Fruit fly (Drosophila melanogaster) whole organism, embryonic: ENCODE results near the gene CG13022.
A peak's percentile ranks its signal among the peaks of the same experiment; 100 is the strongest.

Source experiments
- Atf3 ChIP-seq: fragments of 200-800 bp; sonication (Bioruptor generic); optimal IDR thresholded peaks from 3 replicates; lab custom pipeline; 2016; ENCODE audit warnings: missing biosample characterization, missing genetic modification characterization
- CG10979 ChIP-seq: fragments of 200-800 bp; sonication (Bioruptor generic); optimal IDR thresholded peaks from 2 replicates; lab custom pipeline; 2018; ENCODE audit warnings: missing biosample characterization, mild to moderate bottlenecking, missing genetic modification characterization, moderate library complexity
- CG11695 ChIP-seq: fragments of 200-800 bp; sonication (Bioruptor generic); IDR thresholded peaks from 3 replicates; pipeline ENCODE4 v1.3.6; 2022; ENCODE audit warnings: missing biosample characterization, missing genetic modification characterization
- CG12155 ChIP-seq: fragments of 200-800 bp; sonication (Bioruptor generic); optimal IDR thresholded peaks from 3 replicates; lab custom pipeline; 2016; ENCODE audit warnings: missing biosample characterization, missing genetic modification characterization
- CG12942 ChIP-seq: fragments of 200-800 bp; sonication (Bioruptor generic); optimal IDR thresholded peaks from 3 replicates; lab custom pipeline; 2016; ENCODE audit warnings: missing biosample characterization, missing genetic modification characterization
- CG13123 ChIP-seq: fragments of 200-800 bp; sonication (Bioruptor generic); optimal IDR thresholded peaks from 2 replicates; lab custom pipeline; 2016; ENCODE audit warnings: missing biosample characterization, missing genetic modification characterization
- CG15696 ChIP-seq: fragments of 200-800 bp; sonication (Bioruptor generic); optimal IDR thresholded peaks from 2 replicates; lab custom pipeline; 2019; ENCODE audit warnings: missing biosample characterization, mild to moderate bottlenecking, missing genetic modification characterization, moderate library complexity
- CG17612 ChIP-seq: fragments of 200-800 bp; sonication (Bioruptor generic); IDR thresholded peaks from 2 replicates; pipeline ENCODE4 v1.3.6; 2022; ENCODE audit warnings: missing biosample characterization, missing genetic modification characterization
- CG2199 ChIP-seq: fragments of 200-800 bp; sonication (Bioruptor generic); IDR thresholded peaks from 3 replicates; pipeline ENCODE4 v1.3.6; 2022; ENCODE audit warnings: missing biosample characterization, missing genetic modification characterization
- CG2712 ChIP-seq: fragments of 200-800 bp; optimal IDR thresholded peaks from 3 replicates; lab custom pipeline; 2019; ENCODE audit warnings: missing biosample characterization, mild to moderate bottlenecking, missing genetic modification characterization, moderate library complexity
- CG2889 ChIP-seq: fragments of 200-800 bp; sonication (Bioruptor generic); IDR thresholded peaks from 3 replicates; pipeline ENCODE4 v1.3.6; 2022; ENCODE audit warnings: missing biosample characterization, missing genetic modification characterization
- CG31224 ChIP-seq: fragments of 200-800 bp; sonication (Bioruptor generic); IDR thresholded peaks from 2 replicates; pipeline ENCODE4 v1.3.6; 2022; ENCODE audit warnings: missing biosample characterization, missing genetic modification characterization
- CG33557 ChIP-seq: fragments of 200-800 bp; sonication (Bioruptor generic); optimal IDR thresholded peaks from 2 replicates; lab custom pipeline; 2019; ENCODE audit warnings: missing biosample characterization, mild to moderate bottlenecking, missing genetic modification characterization, moderate library complexity
- CG34224 ChIP-seq: fragments of 200-800 bp; sonication (Bioruptor generic); IDR thresholded peaks from 3 replicates; pipeline ENCODE4 v1.3.6; 2022; ENCODE audit warnings: missing biosample characterization, missing genetic modification characterization; ENCODE audit not compliant: partially characterized antibody
- CG4820 ChIP-seq: fragments of 200-800 bp; sonication (Bioruptor generic); optimal IDR thresholded peaks from 3 replicates; lab custom pipeline; 2016; ENCODE audit warnings: missing biosample characterization, missing genetic modification characterization
- CG9609 ChIP-seq: fragments of 200-800 bp; sonication (Bioruptor generic); optimal IDR thresholded peaks from 3 replicates; lab custom pipeline; 2016; ENCODE audit warnings: missing biosample characterization, missing genetic modification characterization
- CG9797 ChIP-seq: fragments of 200-800 bp; sonication (Bioruptor generic); optimal IDR thresholded peaks from 3 replicates; lab custom pipeline; 2018; ENCODE audit warnings: missing biosample characterization, mild to moderate bottlenecking, missing genetic modification characterization
- CG9932 ChIP-seq: fragments of 200-800 bp; sonication (Bioruptor generic); IDR thresholded peaks from 2 replicates; pipeline ENCODE4 v1.3.6; 2022; ENCODE audit warnings: missing biosample characterization, missing genetic modification characterization
- CrebB ChIP-seq: fragments of 200-800 bp; sonication (Bioruptor generic); optimal IDR thresholded peaks from 3 replicates; lab custom pipeline; 2018; ENCODE audit warnings: missing biosample characterization, mild to moderate bottlenecking, missing genetic modification characterization
- Dfd ChIP-seq, 2 experiments: fragments of >200 bp; optimal IDR thresholded peaks; 2 replicates each; lab custom pipeline; 2017; ENCODE audit warnings: missing biosample characterization in 2 of 2, missing genetic modification characterization in 2 of 2
- Dref ChIP-seq: fragments of 200-800 bp; sonication (Bioruptor generic); IDR thresholded peaks from 2 replicates; pipeline ENCODE4 v1.3.6; 2022; ENCODE audit warnings: missing biosample characterization, missing genetic modification characterization
- Eip74EF ChIP-seq, 2 experiments: fragments of 200-800 bp in 1 of 2; fragments of >200 bp in 1 of 2; sonication (Bioruptor generic) in 1 of 2; optimal IDR thresholded peaks; 2 replicates each; lab custom pipeline; 2017 to 2019; ENCODE audit warnings: missing biosample characterization in 2 of 2, missing genetic modification characterization in 2 of 2, mild to moderate bottlenecking in 1 of 2, moderate library complexity in 1 of 2
- H2.0 ChIP-seq: fragments of 200-800 bp; sonication (Bioruptor generic); IDR thresholded peaks from 2 replicates; pipeline ENCODE4 v1.3.6; 2022; ENCODE audit warnings: missing biosample characterization, missing genetic modification characterization
- Hsf ChIP-seq: fragments of 200-800 bp; sonication (Bioruptor generic); optimal IDR thresholded peaks from 3 replicates; lab custom pipeline; 2016; ENCODE audit warnings: missing biosample characterization, missing genetic modification characterization
- Jarid2 ChIP-seq: fragments of 200-800 bp; sonication (Bioruptor generic); optimal IDR thresholded peaks from 3 replicates; lab custom pipeline; 2017; ENCODE audit warnings: mild to moderate bottlenecking, missing biosample characterization, missing genetic modification reagents, missing genetic modification characterization
- Kr ChIP-seq: fragments of 200-800 bp; sonication (Bioruptor generic); optimal IDR thresholded peaks from 2 replicates; lab custom pipeline; 2017; ENCODE audit warnings: missing biosample characterization, mild to moderate bottlenecking, missing genetic modification characterization
- Optix ChIP-seq: fragments of 200-800 bp; sonication (Bioruptor generic); IDR thresholded peaks from 3 replicates; pipeline ENCODE4 v1.3.6; 2022; ENCODE audit warnings: missing biosample characterization, missing genetic modification characterization
- Ptx1 ChIP-seq: fragments of 200-800 bp; sonication (Bioruptor generic); IDR thresholded peaks from 2 replicates; pipeline ENCODE4 v1.3.6; 2022; ENCODE audit warnings: missing biosample characterization, missing genetic modification characterization
- Ravus ChIP-seq: fragments of 200-800 bp; sonication (Bioruptor generic); IDR thresholded peaks from 2 replicates; pipeline ENCODE4 v1.3.6; 2022; ENCODE audit warnings: missing biosample characterization, missing genetic modification characterization
- Spps ChIP-seq: fragments of 200-800 bp; sonication (Bioruptor generic); optimal IDR thresholded peaks from 2 replicates; lab custom pipeline; 2018; ENCODE audit warnings: missing biosample characterization, mild to moderate bottlenecking, missing genetic modification characterization
- bab2 ChIP-seq: fragments of 200-800 bp; sonication (Bioruptor generic); optimal IDR thresholded peaks from 2 replicates; lab custom pipeline; 2016; ENCODE audit warnings: missing biosample characterization, missing genetic modification characterization
- chn ChIP-seq: fragments of 200-800 bp; sonication (Bioruptor generic); optimal IDR thresholded peaks from 2 replicates; lab custom pipeline; 2016; ENCODE audit warnings: missing biosample characterization, missing genetic modification characterization
- dysf ChIP-seq: fragments of 200-800 bp; sonication (Bioruptor generic); IDR thresholded peaks from 3 replicates; pipeline ENCODE4 v1.3.6; 2022; ENCODE audit warnings: missing biosample characterization, missing genetic modification characterization
- en ChIP-seq: fragments of 200-800 bp; sonication (Bioruptor generic); optimal IDR thresholded peaks from 2 replicates; lab custom pipeline; 2016; ENCODE audit warnings: missing biosample characterization, missing genetic modification characterization
- exex ChIP-seq: fragments of 200-800 bp; sonication (Bioruptor generic); optimal IDR thresholded peaks from 4 replicates; lab custom pipeline; 2018; ENCODE audit warnings: missing biosample characterization, mild to moderate bottlenecking, missing genetic modification characterization, moderate library complexity
- lmd ChIP-seq: fragments of 200-800 bp; sonication (Bioruptor generic); IDR thresholded peaks from 2 replicates; pipeline ENCODE4 v1.3.6; 2022; ENCODE audit warnings: missing biosample characterization, missing genetic modification characterization
- luna ChIP-seq: fragments of 200-800 bp; sonication (Bioruptor generic); optimal IDR thresholded peaks from 2 replicates; lab custom pipeline; 2016; ENCODE audit warnings: missing biosample characterization, missing genetic modification characterization
- nau ChIP-seq: fragments of 200-800 bp; sonication (Bioruptor generic); optimal IDR thresholded peaks from 3 replicates; lab custom pipeline; 2017; ENCODE audit warnings: missing biosample characterization, mild to moderate bottlenecking, missing genetic modification characterization, missing genetic modification reagents
- seq ChIP-seq: fragments of 200-800 bp; sonication (Bioruptor generic); IDR thresholded peaks from 2 replicates; pipeline ENCODE4 v1.3.6; 2022; ENCODE audit warnings: missing biosample characterization, missing genetic modification characterization
- stc ChIP-seq: fragments of 200-800 bp; sonication (Bioruptor generic); IDR thresholded peaks from 2 replicates; pipeline ENCODE4 v1.3.6; 2022; ENCODE audit warnings: missing biosample characterization, missing genetic modification characterization
- stwl ChIP-seq: fragments of 200-800 bp; sonication (Bioruptor generic); optimal IDR thresholded peaks from 3 replicates; lab custom pipeline; 2018; ENCODE audit warnings: missing biosample characterization, mild to moderate bottlenecking, missing genetic modification characterization, moderate library complexity
- tio ChIP-seq: fragments of 200-800 bp; sonication (Bioruptor generic); optimal IDR thresholded peaks from 2 replicates; lab custom pipeline; 2017; ENCODE audit warnings: missing biosample characterization, missing genetic modification characterization, inconsistent platforms
- tll ChIP-seq, 2 experiments: fragments of 200-800 bp in 1 of 2; fragments of >200 bp in 1 of 2; sonication (Bioruptor generic) in 1 of 2; optimal IDR thresholded peaks; 2 replicates each; lab custom pipeline; 2017 to 2019; ENCODE audit warnings: missing biosample characterization in 2 of 2, missing genetic modification characterization in 2 of 2, mild to moderate bottlenecking in 1 of 2, moderate library complexity in 1 of 2
- trh ChIP-seq: fragments of 200-800 bp; sonication (Bioruptor generic); optimal IDR thresholded peaks from 2 replicates; lab custom pipeline; 2016; ENCODE audit warnings: missing biosample characterization, missing genetic modification characterization
- twi ChIP-seq: fragments of 200-800 bp; optimal IDR thresholded peaks from 2 replicates; lab custom pipeline; 2019; ENCODE audit warnings: missing biosample characterization, mild to moderate bottlenecking, missing genetic modification characterization, moderate library complexity
- unc-4 ChIP-seq: fragments of 200-800 bp; sonication (Bioruptor generic); IDR thresholded peaks from 2 replicates; pipeline ENCODE4 v1.3.6; 2022; ENCODE audit warnings: missing biosample characterization, missing genetic modification characterization; ENCODE audit not compliant: partially characterized antibody
- unpg ChIP-seq: fragments of 200-800 bp; sonication (Bioruptor generic); optimal IDR thresholded peaks from 3 replicates; lab custom pipeline; 2018; ENCODE audit warnings: missing biosample characterization, mild to moderate bottlenecking, missing genetic modification characterization, moderate library complexity
- vfl ChIP-seq: fragments of 200-800 bp; sonication (Bioruptor generic); optimal IDR thresholded peaks from 2 replicates; lab custom pipeline; 2016; ENCODE audit warnings: missing biosample characterization, missing genetic modification characterization
- wor ChIP-seq: fragments of 200-800 bp; sonication (Bioruptor generic); IDR thresholded peaks from 2 replicates; pipeline ENCODE4 v1.3.6; 2022; ENCODE audit warnings: missing biosample characterization, missing genetic modification characterization

The CG13022 gene

DNA sequence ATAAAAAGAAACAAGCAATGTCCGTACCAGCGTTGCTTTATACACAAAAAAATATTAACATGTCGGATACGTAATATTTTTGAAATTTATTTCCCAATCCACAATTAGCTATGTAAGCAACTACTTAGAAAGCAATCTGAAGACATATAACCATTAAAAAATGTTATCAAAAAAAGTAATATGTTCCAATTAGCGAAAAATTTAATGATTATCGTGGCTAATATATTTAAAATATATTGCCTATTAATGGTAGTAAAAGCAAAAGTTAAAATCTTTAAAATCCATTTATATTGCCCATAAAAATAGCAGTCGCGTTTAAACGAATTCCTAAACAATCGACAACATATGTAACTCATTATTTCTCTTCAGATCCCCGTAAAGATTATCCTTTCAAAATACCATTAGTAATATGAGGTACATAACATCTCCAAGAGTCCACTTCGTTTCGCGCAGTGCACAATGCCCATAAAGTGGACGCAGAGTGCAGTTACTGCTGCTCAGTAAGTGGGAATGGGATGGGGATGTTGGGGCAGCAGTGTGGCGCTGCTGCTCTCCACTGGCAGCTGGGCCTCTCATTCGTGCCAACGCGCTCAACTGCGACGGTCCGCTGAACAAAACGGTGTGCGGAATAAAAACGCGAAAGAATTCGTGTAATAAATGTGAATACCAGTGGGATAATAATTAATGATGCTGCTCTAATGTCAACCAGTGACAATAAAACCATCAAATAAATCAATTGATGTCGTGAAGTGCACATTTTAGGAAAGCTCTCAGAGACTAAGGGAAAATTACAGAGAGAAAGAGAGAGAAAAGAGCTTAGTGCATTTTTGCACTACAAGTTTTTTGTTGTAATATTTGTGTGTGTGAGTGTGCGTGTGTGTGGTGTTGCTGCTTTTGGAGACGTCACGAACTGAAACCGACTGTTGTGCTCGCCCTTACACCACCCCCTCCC lies 47.6 kb upstream of the CG13022 start (continued):
- no peak for TF ChIP-seq CG2199 (GFP tag; lab: Robert Waterston, UW)
- peak; percentile 6 for TF ChIP-seq CrebB (tag; lab: Kevin White, UChicago)
- no peak for TF ChIP-seq twi
- TF ChIP-seq CG12155 (GFP tag; lab: Kevin White, UChicago), result peak; percentile 11
- TF ChIP-seq Optix (GFP tag; lab: Robert Waterston, UW), result no peak
- TF ChIP-seq tll (GFP tag; optimal IDR thresholded peaks at IDR 0.05; lab: Kevin White, UChicago), result no peak
- no peak for TF ChIP-seq CG31224 (GFP tag; lab: Robert Waterston, UW)
- 0 out of 2 replicates have a peak, but pooled peaks have one; percentile 7 for TF ChIP-seq H2.0
- TF ChIP-seq bab2 (GFP tag; lab: Kevin White, UChicago), result no peak
- no peak for TF ChIP-seq stc
- no peak for TF ChIP-seq luna
- TF ChIP-seq Jarid2, result peak; percentile 50
- no peak for TF ChIP-seq Spps
- peak; percentile 73 for TF ChIP-seq tio (GFP tag; lab: Kevin White, UChicago)
- peak; percentile 47 for TF ChIP-seq CG10979 (tag; lab: Kevin White, UChicago)
- TF ChIP-seq dysf (GFP tag; lab: Robert Waterston, UW), result peak; percentile 55
- no peak for TF ChIP-seq Ravus (GFP tag; lab: Robert Waterston, UW)
- peak; percentile 46 for TF ChIP-seq nau (GFP tag; lab: Kevin White, UChicago)
- peak; percentile 49 for TF ChIP-seq CG12942 (GFP tag; lab: Kevin White, UChicago)
- no peak for TF ChIP-seq Kr (GFP tag; lab: Kevin White, UChicago)
- TF ChIP-seq CG2889, result peak; percentile 29; the same call in 1 of the 3 replicates
- TF ChIP-seq lmd (GFP tag; lab: Robert Waterston, UW), result peak; percentile 27; the same call in 1 of the 2 replicates
- TF ChIP-seq CG2712 (tag; lab: Kevin White, UChicago), result peak; percentile 40
- TF ChIP-seq Hsf (GFP tag; lab: Kevin White, UChicago), result peak; percentile 37
- no peak for TF ChIP-seq CG9609 (GFP tag; lab: Kevin White, UChicago)
- TF ChIP-seq CG4820, result peak; percentile 48
- TF ChIP-seq CG15696, result no peak
- TF ChIP-seq CG17612, result no peak
- TF ChIP-seq Ptx1 (GFP tag; lab: Robert Waterston, UW), result peak; percentile 69
- TF ChIP-seq Dfd (GFP tag; optimal IDR thresholded peaks at IDR 0.05; lab: Kevin White, UChicago), result no peak
- no peak for TF ChIP-seq exex (tag; lab: Kevin White, UChicago)
- no peak for TF ChIP-seq en (GFP tag; lab: Kevin White, UChicago)
- peak; percentile 9 for TF ChIP-seq unpg (GFP tag; lab: Kevin White, UChicago)
- TF ChIP-seq CG11695 (GFP tag; lab: Robert Waterston, UW), result peak; percentile 33; the same call in 1 of the 3 replicates
- peak; percentile 45; the same call in 1 of the 2 replicates for TF ChIP-seq CG9932
- no peak for TF ChIP-seq vfl
- TF ChIP-seq CG13123 (GFP tag; lab: Kevin White, UChicago), result no peak
- TF ChIP-seq trh, result no peak
- no peak for TF ChIP-seq wor (GFP tag; lab: Robert Waterston, UW)
- no peak for TF ChIP-seq CG34224 (GFP tag; lab: Robert Waterston, UW)
- 0 out of 2 replicates have a peak, but pooled peaks have one; percentile 18 for TF ChIP-seq seq (GFP tag; lab: Robert Waterston, UW)
- no peak for TF ChIP-seq unc-4 (GFP tag; lab: Robert Waterston, UW)
- TF ChIP-seq CG33557 (GFP tag; lab: Kevin White, UChicago), result no peak
- no peak for TF ChIP-seq Atf3
- no peak for TF ChIP-seq Dref (GFP tag; lab: Robert Waterston, UW)
- TF ChIP-seq chn (GFP tag; lab: Kevin White, UChicago), result no peak
- TF ChIP-seq Eip74EF (GFP tag; optimal IDR thresholded peaks at IDR 0.05; lab: Kevin White, UChicago), result no peak
- no peak for TF ChIP-seq CG9797 (GFP tag; lab: Kevin White, UChicago)
- no peak for TF ChIP-seq stwl (tag; lab: Kevin White, UChicago)
